Worm (Caenorhabditis elegans): ENCODE measurements around the gene ZK354.6.

DNA sequence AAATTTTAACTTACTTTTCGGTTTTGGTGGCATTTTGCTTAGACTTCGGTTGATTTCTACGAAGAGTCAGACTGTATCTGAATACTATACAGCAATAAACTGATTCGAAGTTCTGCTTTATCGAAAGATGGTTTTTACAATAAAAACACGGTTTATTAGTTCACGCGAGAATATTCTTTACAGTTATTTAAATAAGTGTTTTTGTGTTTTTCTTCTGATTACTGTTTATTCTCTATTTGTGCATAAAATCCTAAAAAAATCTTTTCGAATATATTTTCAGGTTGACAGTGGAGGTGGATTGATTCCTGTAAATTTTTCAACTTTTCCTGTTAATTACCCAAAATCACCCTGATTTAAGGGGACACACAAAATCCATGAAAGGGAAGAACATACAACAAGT is 8.7 kb upstream of the ZK354.6 start, which contains the start of gene ZK354.8:
- TF ChIP-seq tbx-2 (tag; optimal IDR thresholded peaks at IDR 0.05) = no peak
- no peak for TF ChIP-seq sox-4 (tag; optimal IDR thresholded peaks at IDR 0.05)
- TF ChIP-seq ztf-16 (tag; optimal IDR thresholded peaks at IDR 0.05) = no peak
- TF ChIP-seq pqm-1 (tag; optimal IDR thresholded peaks at IDR 0.05) = no peak
- TF ChIP-seq pha-4 (tag; optimal IDR thresholded peaks at IDR 0.05) = no peak
- no peak for TF ChIP-seq lin-11 (tag; optimal IDR thresholded peaks at IDR 0.05)
- TF ChIP-seq ref-2 (tag; optimal IDR thresholded peaks at IDR 0.05) = no peak
- no peak for TF ChIP-seq lim-6 (tag; optimal IDR thresholded peaks at IDR 0.05)
- no peak for TF ChIP-seq zip-5 (tag; optimal IDR thresholded peaks at IDR 0.05)
- TF ChIP-seq fkh-10 (GFP tag; optimal IDR thresholded peaks at IDR 0.05) = no peak
